Fruit fly (Drosophila melanogaster) whole organism, embryonic: ENCODE results near the gene barc.

ENCODE experiments used
- Atf3 ChIP-seq: fragments of 200-800 bp; sonication (Bioruptor generic); optimal IDR thresholded peaks from 3 replicates; lab custom pipeline; 2016; ENCODE audit warnings: missing biosample characterization, missing genetic modification characterization
- Bteb2 ChIP-seq: fragments of 200-800 bp; sonication (Bioruptor generic); optimal IDR thresholded peaks from 2 replicates; lab custom pipeline; 2016; ENCODE audit warnings: missing biosample characterization, missing genetic modification characterization
- C15 ChIP-seq: fragments of 200-800 bp; sonication (Bioruptor generic); IDR thresholded peaks from 3 replicates; pipeline ENCODE4 v1.3.6; 2022; ENCODE audit warnings: missing biosample characterization, missing genetic modification characterization
- CG11504 ChIP-seq: fragments of 200-800 bp; sonication (Bioruptor generic); optimal IDR thresholded peaks from 3 replicates; lab custom pipeline; 2019; ENCODE audit warnings: missing biosample characterization, mild to moderate bottlenecking, missing genetic modification characterization, moderate library complexity
- CG11723 ChIP-seq: fragments of 200-800 bp; sonication (Bioruptor generic); optimal IDR thresholded peaks from 2 replicates; lab custom pipeline; 2017; ENCODE audit warnings: missing biosample characterization, mild to moderate bottlenecking, missing genetic modification characterization
- CG12219 ChIP-seq: fragments of 200-800 bp; sonication (Bioruptor generic); optimal IDR thresholded peaks from 3 replicates; lab custom pipeline; 2018; ENCODE audit warnings: missing biosample characterization, mild to moderate bottlenecking, missing genetic modification characterization
- CG12744 ChIP-seq: fragments of 200-800 bp; sonication (Bioruptor generic); optimal IDR thresholded peaks from 2 replicates; lab custom pipeline; 2016; ENCODE audit warnings: missing biosample characterization, missing genetic modification characterization
- CG12769 ChIP-seq: fragments of 200-800 bp; sonication (Bioruptor generic); optimal IDR thresholded peaks from 2 replicates; lab custom pipeline; 2019; ENCODE audit warnings: missing biosample characterization, mild to moderate bottlenecking, missing genetic modification characterization, moderate library complexity
- CG13775 ChIP-seq: fragments of 200-800 bp; sonication (Bioruptor generic); optimal IDR thresholded peaks from 3 replicates; lab custom pipeline; 2017; ENCODE audit warnings: missing biosample characterization, mild to moderate bottlenecking, missing genetic modification characterization
- CG16815 ChIP-seq: fragments of 200-800 bp; sonication (Bioruptor generic); optimal IDR thresholded peaks from 3 replicates; lab custom pipeline; 2017; ENCODE audit warnings: missing biosample characterization, mild to moderate bottlenecking, missing genetic modification characterization
- CG17912 ChIP-seq: fragments of 200-800 bp; sonication (Bioruptor generic); optimal IDR thresholded peaks from 2 replicates; lab custom pipeline; 2018; ENCODE audit warnings: missing biosample characterization, mild to moderate bottlenecking, missing genetic modification characterization
- CG18599 ChIP-seq: fragments of 200-800 bp; sonication (Bioruptor generic); optimal IDR thresholded peaks from 3 replicates; lab custom pipeline; 2017; ENCODE audit warnings: missing biosample characterization, missing genetic modification characterization, mild to moderate bottlenecking, moderate library complexity, missing genetic modification reagents
- CG2116 ChIP-seq: fragments of 200-800 bp; sonication (Bioruptor generic); optimal IDR thresholded peaks from 3 replicates; lab custom pipeline; 2018; ENCODE audit warnings: missing biosample characterization, mild to moderate bottlenecking, missing genetic modification characterization
- CG2202 ChIP-seq: fragments of 200-800 bp; sonication (Bioruptor generic); optimal IDR thresholded peaks from 2 replicates; lab custom pipeline; 2018; ENCODE audit warnings: missing biosample characterization, mild to moderate bottlenecking, missing genetic modification characterization
- CG30431 ChIP-seq: fragments of 200-800 bp; sonication (Bioruptor generic); optimal IDR thresholded peaks from 2 replicates; lab custom pipeline; 2017; ENCODE audit warnings: missing biosample characterization, missing genetic modification characterization
- CG31441 ChIP-seq: fragments of 200-800 bp; sonication (Bioruptor generic); IDR thresholded peaks from 2 replicates; pipeline ENCODE4 v1.3.6; 2022; ENCODE audit warnings: missing biosample characterization, missing genetic modification characterization
- CG3726 ChIP-seq: fragments of 200-800 bp; sonication (Bioruptor generic); IDR thresholded peaks from 3 replicates; pipeline ENCODE4, ENCODE4 v1.3.6; 2022; ENCODE audit warnings: missing biosample characterization, missing genetic modification characterization
- CG5245 ChIP-seq: fragments of 200-800 bp; sonication (Bioruptor generic); optimal IDR thresholded peaks from 3 replicates; lab custom pipeline; 2016; ENCODE audit warnings: missing biosample characterization, missing genetic modification characterization
- CG9876 ChIP-seq: fragments of 200-800 bp; sonication (Bioruptor generic); optimal IDR thresholded peaks from 2 replicates; lab custom pipeline; 2016; ENCODE audit warnings: missing biosample characterization, missing genetic modification characterization
- CG9932 ChIP-seq: fragments of 200-800 bp; sonication (Bioruptor generic); IDR thresholded peaks from 2 replicates; pipeline ENCODE4 v1.3.6; 2022; ENCODE audit warnings: missing biosample characterization, missing genetic modification characterization
- D19A ChIP-seq: fragments of 200-800 bp; optimal IDR thresholded peaks from 3 replicates; lab custom pipeline; 2019; ENCODE audit warnings: missing biosample characterization, mild to moderate bottlenecking, missing genetic modification characterization, moderate library complexity
- Elba2 ChIP-seq: fragments of 200-800 bp; sonication (Bioruptor generic); optimal IDR thresholded peaks from 3 replicates; lab custom pipeline; 2016; ENCODE audit warnings: missing biosample characterization, missing genetic modification characterization
- Ets65A ChIP-seq: fragments of 200-800 bp; sonication (Bioruptor generic); peaks from one replicate; lab custom pipeline; 2016; ENCODE audit warnings: missing biosample characterization, missing genetic modification characterization
- Fer2 ChIP-seq: fragments of 200-800 bp; sonication (Bioruptor generic); optimal IDR thresholded peaks from 2 replicates; lab custom pipeline; 2018; ENCODE audit warnings: missing biosample characterization, mild to moderate bottlenecking, missing genetic modification characterization, moderate library complexity
- H2.0 ChIP-seq: fragments of 200-800 bp; sonication (Bioruptor generic); IDR thresholded peaks from 2 replicates; pipeline ENCODE4 v1.3.6; 2022; ENCODE audit warnings: missing biosample characterization, missing genetic modification characterization
- Hmx ChIP-seq: fragments of 200-800 bp; sonication (Bioruptor generic); optimal IDR thresholded peaks from 2 replicates; lab custom pipeline; 2016; ENCODE audit warnings: missing biosample characterization, missing genetic modification characterization
- Hsf ChIP-seq: fragments of 200-800 bp; sonication (Bioruptor generic); optimal IDR thresholded peaks from 3 replicates; lab custom pipeline; 2016; ENCODE audit warnings: missing biosample characterization, missing genetic modification characterization
- Mrtf ChIP-seq: fragments of 200-800 bp; sonication (Bioruptor generic); IDR thresholded peaks from 3 replicates; pipeline ENCODE4 v1.3.6; 2022; ENCODE audit warnings: missing biosample characterization, missing genetic modification characterization
- NfI ChIP-seq: fragments of 200-800 bp; sonication (Bioruptor generic); optimal IDR thresholded peaks from 3 replicates; lab custom pipeline; 2018; ENCODE audit warnings: missing biosample characterization, mild to moderate bottlenecking, missing genetic modification characterization, moderate library complexity
- Poxn ChIP-seq: fragments of 200-800 bp; sonication (Bioruptor generic); IDR thresholded peaks from 2 replicates; pipeline ENCODE4 v1.3.6; 2022; ENCODE audit warnings: missing biosample characterization, missing genetic modification characterization
- Rfx ChIP-seq: fragments of 200-800 bp; sonication (Bioruptor generic); IDR thresholded peaks from 2 replicates; pipeline ENCODE4 v1.3.6; 2022; ENCODE audit warnings: missing biosample characterization, missing genetic modification characterization
- Stat92E ChIP-seq, 3 experiments: fragments of >200 bp in 2 of 3; fragments of 200-800 bp in 1 of 3; sonication (Bioruptor generic) in 1 of 3; optimal IDR thresholded peaks; 2 replicates each; lab custom pipeline; 2017 to 2019; ENCODE audit warnings: missing biosample characterization in 3 of 3, missing genetic modification characterization in 3 of 3, mild to moderate bottlenecking in 1 of 3, moderate library complexity in 1 of 3
- Trl ChIP-seq, 3 experiments: fragments of >200 bp in 2 of 3; fragments of 200-800 bp in 1 of 3; sonication (Bioruptor generic) in 1 of 3; optimal IDR thresholded peaks; 2 replicates in 1 of 3; 3 replicates in 2 of 3; lab custom pipeline; 2016 to 2017; ENCODE audit warnings: missing biosample characterization in 1 of 3, missing genetic modification characterization in 1 of 3
- caup ChIP-seq: fragments of 200-800 bp; sonication (Bioruptor generic); optimal IDR thresholded peaks from 3 replicates; lab custom pipeline; 2017; ENCODE audit warnings: missing biosample characterization, mild to moderate bottlenecking, missing genetic modification characterization, moderate library complexity; ENCODE audit not compliant: severe bottlenecking
- chif ChIP-seq, 2 experiments: fragments of 200-800 bp; sonication (Bioruptor generic); optimal IDR thresholded peaks; 3 replicates each; lab custom pipeline; 2016; ENCODE audit warnings: missing biosample characterization in 2 of 2, missing genetic modification characterization in 2 of 2
- ci ChIP-seq: fragments of 200-800 bp; sonication (Bioruptor generic); IDR thresholded peaks from 3 replicates; pipeline ENCODE4 v1.3.6; 2022; ENCODE audit warnings: missing biosample characterization, missing genetic modification characterization
- corto ChIP-seq: fragments of 200-800 bp; sonication (Bioruptor generic); optimal IDR thresholded peaks from 2 replicates; lab custom pipeline; 2016; ENCODE audit warnings: missing biosample characterization, mild to moderate bottlenecking, missing genetic modification characterization, moderate library complexity
- ewg ChIP-seq: fragments of 200-800 bp; sonication (Bioruptor generic); optimal IDR thresholded peaks from 3 replicates; lab custom pipeline; 2017; ENCODE audit warnings: mild to moderate bottlenecking, missing biosample characterization, missing genetic modification reagents, missing genetic modification characterization
- h ChIP-seq: fragments of >200 bp; optimal IDR thresholded peaks from 2 replicates; lab custom pipeline; 2017
- jumu ChIP-seq: fragments of 200-800 bp; sonication (Bioruptor generic); optimal IDR thresholded peaks from 3 replicates; lab custom pipeline; 2016; ENCODE audit warnings: missing biosample characterization, missing genetic modification characterization
- kah ChIP-seq: fragments of 200-800 bp; sonication (Bioruptor generic); optimal IDR thresholded peaks from 2 replicates; lab custom pipeline; 2018; ENCODE audit warnings: missing biosample characterization, mild to moderate bottlenecking, missing genetic modification characterization
- lmd ChIP-seq: fragments of 200-800 bp; sonication (Bioruptor generic); IDR thresholded peaks from 2 replicates; pipeline ENCODE4 v1.3.6; 2022; ENCODE audit warnings: missing biosample characterization, missing genetic modification characterization
- nau ChIP-seq: fragments of 200-800 bp; sonication (Bioruptor generic); optimal IDR thresholded peaks from 3 replicates; lab custom pipeline; 2017; ENCODE audit warnings: missing biosample characterization, mild to moderate bottlenecking, missing genetic modification characterization, missing genetic modification reagents
- otp ChIP-seq: fragments of 200-800 bp; sonication (Bioruptor generic); IDR thresholded peaks from 3 replicates; pipeline ENCODE4, ENCODE4 v1.3.6; 2022; ENCODE audit warnings: missing biosample characterization, missing genetic modification characterization
- so ChIP-seq: fragments of 200-800 bp; sonication (Bioruptor generic); IDR thresholded peaks from 3 replicates; pipeline ENCODE4 v1.3.6; 2022; ENCODE audit warnings: missing biosample characterization, missing genetic modification characterization
- sqz ChIP-seq: fragments of 200-800 bp; sonication (Bioruptor generic); optimal IDR thresholded peaks from 3 replicates; lab custom pipeline; 2018; ENCODE audit warnings: missing biosample characterization, mild to moderate bottlenecking, missing genetic modification characterization
- tap ChIP-seq: fragments of 200-800 bp; optimal IDR thresholded peaks from 3 replicates; lab custom pipeline; 2019; ENCODE audit warnings: missing biosample characterization, mild to moderate bottlenecking, missing genetic modification characterization, moderate library complexity
- twi ChIP-seq: fragments of 200-800 bp; optimal IDR thresholded peaks from 2 replicates; lab custom pipeline; 2019; ENCODE audit warnings: missing biosample characterization, mild to moderate bottlenecking, missing genetic modification characterization, moderate library complexity
- yki ChIP-seq: fragments of >200 bp; optimal IDR thresholded peaks from 3 replicates; lab custom pipeline; 2018

Gene barc

DNA sequence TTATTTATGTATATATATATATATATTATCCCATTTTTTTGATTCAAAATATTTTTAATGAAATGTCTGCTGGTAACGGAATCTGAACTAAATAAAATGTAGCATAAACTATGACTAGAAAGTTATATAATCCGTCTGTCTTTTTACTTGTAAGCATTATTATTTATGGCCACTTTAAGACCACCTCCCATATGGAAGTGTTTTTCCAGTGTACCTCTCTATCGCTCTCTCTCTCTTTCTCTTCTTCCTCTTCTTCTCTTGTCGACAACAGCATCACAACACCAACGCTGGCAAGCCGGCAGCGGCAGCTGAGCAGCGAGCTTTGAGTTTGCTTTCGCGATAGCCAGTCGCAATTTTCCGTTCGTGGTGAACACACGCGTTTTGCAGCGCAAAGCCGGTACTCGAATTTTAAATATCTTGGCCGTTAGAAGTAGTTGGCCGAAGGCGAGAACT is 50.8 kb downstream of the barc start, which contains the start of gene rgn (continued):
- TF ChIP-seq CG12769 (tag; lab: Kevin White, UChicago) (peak; percentile 67), CG12744 (GFP tag; lab: Kevin White, UChicago) (no peak), CG17912 (GFP tag; lab: Kevin White, UChicago) (no peak), C15 (GFP tag; lab: Robert Waterston, UW) (peak; percentile 63; the same call in 2 of the 3 replicates), CG18599 (GFP tag; lab: Kevin White, UChicago) (peak; percentile 89), CG11723 (peak; percentile 39), h (lab: Kevin White, UChicago) (no peak), NfI (peak; percentile 79), ewg (peak; percentile 42), twi (no peak), corto (GFP tag; lab: Kevin White, UChicago) (no peak), CG31441 (GFP tag; lab: Robert Waterston, UW) (peak; percentile 77), Bteb2 (GFP tag; lab: Kevin White, UChicago) (peak; percentile 23), ci (GFP tag; lab: Robert Waterston, UW) (peak; percentile 76), Stat92E (GFP tag; optimal IDR thresholded peaks at IDR 0.05; lab: Kevin White, UChicago) (no peak), CG30431 (GFP tag; lab: Kevin White, UChicago) (peak; percentile 55), CG2202 (tag; lab: Kevin White, UChicago) (no peak), kah (peak; percentile 38), CG16815 (GFP tag; lab: Kevin White, UChicago) (peak; percentile 54), Rfx (GFP tag; lab: Robert Waterston, UW) (peak; percentile 89), otp (GFP tag; lab: Robert Waterston, UW) (0 out of 3 replicates have a peak, but pooled peaks have one; percentile 51), CG9876 (GFP tag; lab: Kevin White, UChicago) (peak; percentile 61), lmd (peak; percentile 77; the same call in 1 of the 2 replicates), Ets65A (GFP tag; lab: Kevin White, UChicago) (peak; percentile 91), CG5245 (GFP tag; lab: Kevin White, UChicago) (peak; percentile 35), Hsf (peak; percentile 62), nau (GFP tag; lab: Kevin White, UChicago) (peak; percentile 29), chif (GFP tag; optimal IDR thresholded peaks at IDR 0.05; lab: Kevin White, UChicago) (peak in 1 of 2 experiments; percentile 18), caup (GFP tag; lab: Kevin White, UChicago) (peak; percentile 91), CG12219 (GFP tag; lab: Kevin White, UChicago) (peak; percentile 37), H2.0 (GFP tag; lab: Robert Waterston, UW) (peak; percentile 70; the same call in 1 of the 2 replicates), jumu (GFP tag; lab: Kevin White, UChicago) (peak; percentile 47), CG3726 (GFP tag; lab: Robert Waterston, UW) (0 out of 3 replicates have a peak, but pooled peaks have one; percentile 46), so (GFP tag; lab: Robert Waterston, UW) (peak; percentile 72; the same call in 2 of the 3 replicates)

DNA sequence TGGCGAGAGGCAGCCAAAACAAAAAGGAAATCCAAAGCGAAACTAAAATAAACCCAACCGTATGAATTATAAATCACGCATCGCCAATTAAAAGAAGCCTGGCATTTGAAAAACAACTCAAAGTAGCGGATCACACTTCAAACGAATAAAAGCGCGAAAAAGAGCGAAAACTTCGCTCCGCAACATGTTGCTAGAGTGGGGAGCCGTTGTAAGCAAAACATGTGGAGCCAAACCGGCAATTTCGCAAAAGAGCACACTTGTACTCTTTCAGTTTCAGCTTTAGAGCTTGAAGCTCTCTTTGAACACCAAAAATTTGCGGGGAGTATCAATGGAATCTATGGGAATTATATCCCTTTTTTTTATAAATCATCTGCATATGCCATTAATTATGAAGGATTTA is 51.2 kb downstream of the barc start:
- TF ChIP-seq CG11504 (tag; lab: Kevin White, UChicago), result peak; percentile 95
- peak in 1 of 2 experiments; percentile 38 for TF ChIP-seq Trl (optimal IDR thresholded peaks at IDR 0.05; lab: Kevin White, UChicago)
- no peak for TF ChIP-seq Trl (GFP tag; optimal IDR thresholded peaks at IDR 0.05; lab: Kevin White, UChicago)
- no peak for TF ChIP-seq yki (lab: Kevin White, UChicago)

DNA sequence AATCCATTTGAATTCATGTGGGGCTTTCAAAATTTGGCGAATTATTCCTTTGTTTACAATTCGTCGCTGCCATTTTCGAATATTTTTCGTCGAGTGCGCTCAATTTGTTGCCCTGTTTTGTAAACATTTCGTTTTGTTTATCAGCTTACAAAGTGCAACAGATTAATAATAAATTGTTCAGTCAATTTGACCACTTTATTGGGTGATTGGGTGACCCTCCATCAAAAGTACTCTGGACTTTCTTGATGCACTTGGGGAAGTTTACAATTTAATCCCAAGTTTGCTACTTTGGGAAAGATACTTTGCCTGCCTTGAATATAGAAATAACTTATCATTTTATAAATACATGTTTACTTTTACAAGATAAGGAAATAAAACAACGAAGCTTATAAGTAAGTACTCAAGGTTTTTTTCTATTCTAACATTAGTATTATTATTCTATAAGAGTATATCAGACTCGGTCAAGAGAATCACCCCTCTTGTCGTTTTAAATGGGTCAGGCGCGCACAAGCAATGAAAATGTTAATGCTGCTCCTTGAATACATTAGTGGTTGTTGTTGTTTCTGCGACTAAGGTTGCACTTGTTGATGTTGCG is 52.3 kb downstream of the barc start:
- no peak for TF ChIP-seq Hmx
- TF ChIP-seq sqz (GFP tag; lab: Kevin White, UChicago), result no peak
- TF ChIP-seq Fer2 (tag; lab: Kevin White, UChicago), result no peak
- TF ChIP-seq Mrtf (GFP tag; lab: Robert Waterston, UW), result no peak
- no peak for TF ChIP-seq tap (tag; lab: Kevin White, UChicago)
- TF ChIP-seq Poxn (GFP tag; lab: Robert Waterston, UW), result no peak
- peak; percentile 86 for TF ChIP-seq D19A (tag; lab: Kevin White, UChicago)
- no peak for TF ChIP-seq Atf3 (GFP tag; lab: Kevin White, UChicago)
- no peak for TF ChIP-seq CG9932 (GFP tag; lab: Robert Waterston, UW)
- no peak for TF ChIP-seq CG2116 (GFP tag; lab: Kevin White, UChicago)
- TF ChIP-seq Elba2, result no peak
- no peak for TF ChIP-seq CG13775
